Fruit fly (Drosophila melanogaster): Measurements from ENCODE around the gene CG14969.

CG14969 gene

dm6 chr3L:3303534-3304459, 31.0 kb downstream of the CG14969 start, which contains the start of gene ZnT63C (continued):
- peak; percentile 49; the same call in 1 of the 3 replicates for TF ChIP-seq CG2199 (GFP tag; IDR thresholded peaks at IDR 0.05)
- peak; percentile 78 for TF ChIP-seq unc-4 (GFP tag; IDR thresholded peaks at IDR 0.05; ENCODE audit: partially characterized antibody)
- TF ChIP-seq CG6654 (GFP tag; optimal IDR thresholded peaks at IDR 0.05) = no peak
- TF ChIP-seq mld (GFP tag; IDR thresholded peaks at IDR 0.05; ENCODE audit: partially characterized antibody) = peak; percentile 66
- TF ChIP-seq Opbp (GFP tag; IDR thresholded peaks at IDR 0.05; ENCODE audit: partially characterized antibody) = peak; percentile 84
- peak in 1 of 3 experiments; percentile 51 for TF ChIP-seq Stat92E (GFP tag; optimal IDR thresholded peaks at IDR 0.05)
- TF ChIP-seq CG4360 (GFP tag; IDR thresholded peaks at IDR 0.05) = no peak
- peak; percentile 7 for TF ChIP-seq CG12299 (tag; optimal IDR thresholded peaks at IDR 0.05)
- TF ChIP-seq ERR (GFP tag; optimal IDR thresholded peaks at IDR 0.05) = no peak
- peak; percentile 36 for TF ChIP-seq CG34376 (GFP tag; optimal IDR thresholded peaks at IDR 0.05)
- TF ChIP-seq fu2 (GFP tag; optimal IDR thresholded peaks at IDR 0.05) = no peak
- TF ChIP-seq pros (GFP tag; optimal IDR thresholded peaks at IDR 0.05) = peak; percentile 1
- TF ChIP-seq ttk (GFP tag; IDR thresholded peaks at IDR 0.05) = peak; percentile 22; the same call in 1 of the 2 replicates
- no peak for TF ChIP-seq CG14667 (GFP tag; IDR thresholded peaks at IDR 0.05)
- TF ChIP-seq D19A (tag; optimal IDR thresholded peaks at IDR 0.05) = peak; percentile 6
- peak; percentile 82 for TF ChIP-seq Dll (GFP tag; IDR thresholded peaks at IDR 0.05; ENCODE audit: partially characterized antibody)
- TF ChIP-seq CG30431 (GFP tag; optimal IDR thresholded peaks at IDR 0.05) = no peak
- peak; percentile 76 for TF ChIP-seq stwl (tag; optimal IDR thresholded peaks at IDR 0.05)
- TF ChIP-seq bbx (GFP tag; IDR thresholded peaks at IDR 0.05; ENCODE audit: partially characterized antibody) = peak; percentile 93
- peak; percentile 87 for TF ChIP-seq Bgb (GFP tag; IDR thresholded peaks at IDR 0.05; ENCODE audit: partially characterized antibody)
- no peak for TF ChIP-seq ash1 (GFP tag; optimal IDR thresholded peaks at IDR 0.05)
- TF ChIP-seq CG16813 (GFP tag; IDR thresholded peaks at IDR 0.05; ENCODE audit: partially characterized antibody) = peak; percentile 83
- TF ChIP-seq CG12769 (tag; optimal IDR thresholded peaks at IDR 0.05) = peak; percentile 54
- TF ChIP-seq Meics (GFP tag; optimal IDR thresholded peaks at IDR 0.05) = peak; percentile 8
- peak; percentile 51 for TF ChIP-seq cwo (GFP tag; optimal IDR thresholded peaks at IDR 0.05)
- peak; percentile 78 for TF ChIP-seq amos (GFP tag; IDR thresholded peaks at IDR 0.05; ENCODE audit: partially characterized antibody)
- TF ChIP-seq Taf1 (GFP tag; IDR thresholded peaks at IDR 0.05) = no peak
- no peak for TF ChIP-seq pfk (GFP tag; optimal IDR thresholded peaks at IDR 0.05)
- TF ChIP-seq Hand (GFP tag; optimal IDR thresholded peaks at IDR 0.05) = no peak
- TF ChIP-seq nmo (GFP tag; optimal IDR thresholded peaks at IDR 0.05) = peak; percentile 34
- TF ChIP-seq vvl (GFP tag; IDR thresholded peaks at IDR 0.05) = peak; percentile 57
- peak; percentile 23; the same call in 1 of the 2 replicates for TF ChIP-seq Drgx (GFP tag; IDR thresholded peaks at IDR 0.05)
- TF ChIP-seq bowl (GFP tag; IDR thresholded peaks at IDR 0.05) = 0 out of 2 replicates have a peak, but pooled peaks have one; percentile 35
- TF ChIP-seq sr (GFP tag; IDR thresholded peaks at IDR 0.05) = no peak
- TF ChIP-seq BEAF-32 (GFP tag; optimal IDR thresholded peaks at IDR 0.05) = peak; percentile 70
- no peak for TF ChIP-seq CG13296 (GFP tag; optimal IDR thresholded peaks at IDR 0.05)
- peak; percentile 86 for TF ChIP-seq CG34224 (GFP tag; IDR thresholded peaks at IDR 0.05; ENCODE audit: partially characterized antibody)
- no peak for TF ChIP-seq Fer1 (GFP tag; optimal IDR thresholded peaks at IDR 0.05)
- TF ChIP-seq CG4707 (GFP tag; optimal IDR thresholded peaks at IDR 0.05) = no peak
- TF ChIP-seq odd (GFP tag; optimal IDR thresholded peaks at IDR 0.05) = no peak
- TF ChIP-seq Gug (GFP tag; IDR thresholded peaks at IDR 0.05) = no peak
- peak; percentile 6 for TF ChIP-seq CrebB (tag; optimal IDR thresholded peaks at IDR 0.05)
- peak; percentile 79 for TF ChIP-seq Med (GFP tag)
- TF ChIP-seq Hmx (GFP tag; optimal IDR thresholded peaks at IDR 0.05) = no peak
- TF ChIP-seq rib (GFP tag; IDR thresholded peaks at IDR 0.05) = 0 out of 2 replicates have a peak, but pooled peaks have one; percentile 16
- TF ChIP-seq CG1603 (tag; optimal IDR thresholded peaks at IDR 0.05) = peak; percentile 63
